Worm (Caenorhabditis elegans): Measurements from ENCODE around the gene bgnt-1.3.
A peak's percentile ranks its signal among the peaks of the same experiment; 100 is the strongest.

Gene bgnt-1.3

ce11 chrV:16211713-16212112 is 44.6 kb downstream of the bgnt-1.3 start:
- TF ChIP-seq zag-1 (tag; optimal IDR thresholded peaks at IDR 0.05) (no peak), nhr-43 (tag; optimal IDR thresholded peaks at IDR 0.05; ENCODE audit: poor library complexity, severe bottlenecking) (peak; percentile 26), nhr-25 (tag; optimal IDR thresholded peaks at IDR 0.05) (no peak), ama-1 (optimal IDR thresholded peaks at IDR 0.05) (no peak), daf-12 (tag; optimal IDR thresholded peaks at IDR 0.05) (no peak), aly-2 (tag; optimal IDR thresholded peaks at IDR 0.05) (no peak), ztf-4 (tag; optimal IDR thresholded peaks at IDR 0.05) (no peak), elt-1 (tag; optimal IDR thresholded peaks at IDR 0.05) (no peak), nhr-23 (tag; optimal IDR thresholded peaks at IDR 0.05) (no peak)

- TF ChIP-seq fkh-10 (GFP tag; optimal IDR thresholded peaks at IDR 0.05) (no peak), nhr-23 (tag; optimal IDR thresholded peaks at IDR 0.05) (no peak), lin-39 (tag; optimal IDR thresholded peaks at IDR 0.05) (no peak), R02D3.7 (tag; optimal IDR thresholded peaks at IDR 0.05) (no peak), nhr-28 (tag; optimal IDR thresholded peaks at IDR 0.05) (no peak), nfya-1 (tag; optimal IDR thresholded peaks at IDR 0.05; ENCODE audit: insufficient read depth) (no peak)
These were observed 45.9 kb downstream of the bgnt-1.3 start, which contains the start of gene F11A5.16 for ce11 chrV:16210257-16211002. TSS of gene F11A5.16 (plus strand) at chrV:16210952.

- TF ChIP-seq aly-2 (tag; optimal IDR thresholded peaks at IDR 0.05) = no peak
- no peak for TF ChIP-seq ama-1 (optimal IDR thresholded peaks at IDR 0.05)
- TF ChIP-seq ceh-28 (tag; optimal IDR thresholded peaks at IDR 0.05) = no peak
- no peak for TF ChIP-seq ceh-9 (tag; optimal IDR thresholded peaks at IDR 0.05)
- no peak for TF ChIP-seq ceh-82 (tag; optimal IDR thresholded peaks at IDR 0.05)
- no peak for TF ChIP-seq lsy-12 (tag; optimal IDR thresholded peaks at IDR 0.05)
- no peak for TF ChIP-seq unc-62 (GFP tag; optimal IDR thresholded peaks at IDR 0.05)
- no peak for TF ChIP-seq nhr-77 (tag; optimal IDR thresholded peaks at IDR 0.05)
- TF ChIP-seq nfya-1 (tag; optimal IDR thresholded peaks at IDR 0.05; ENCODE audit: insufficient read depth) = no peak
- no peak for TF ChIP-seq nhr-76 (tag; optimal IDR thresholded peaks at IDR 0.05)
- TF ChIP-seq lin-39 (tag; optimal IDR thresholded peaks at IDR 0.05) = no peak
- no peak for TF ChIP-seq elt-3 (tag; optimal IDR thresholded peaks at IDR 0.05)
- no peak for TF ChIP-seq fos-1 (tag; optimal IDR thresholded peaks at IDR 0.05)
- no peak for TF ChIP-seq unc-39 (tag; optimal IDR thresholded peaks at IDR 0.05)
- no peak for TF ChIP-seq nhr-23 (tag; optimal IDR thresholded peaks at IDR 0.05)
- TF ChIP-seq sea-2 (GFP tag; optimal IDR thresholded peaks at IDR 0.05) = no peak
These were observed 46.5 kb downstream of the bgnt-1.3 start, which contains the start of gene oac-15 for ce11 chrV:16209837-16210236. TSS of gene oac-15 (minus strand) at chrV:16209937.

- no peak for TF ChIP-seq fkh-10 (GFP tag; optimal IDR thresholded peaks at IDR 0.05)
- no peak for TF ChIP-seq unc-62 (GFP tag; optimal IDR thresholded peaks at IDR 0.05)
- no peak for TF ChIP-seq sea-2 (GFP tag; optimal IDR thresholded peaks at IDR 0.05)
- no peak for TF ChIP-seq nhr-12 (tag; optimal IDR thresholded peaks at IDR 0.05)
- TF ChIP-seq ceh-16 (tag; optimal IDR thresholded peaks at IDR 0.05) = no peak
- TF ChIP-seq lin-39 (tag; optimal IDR thresholded peaks at IDR 0.05) = no peak
- no peak for TF ChIP-seq ama-1 (optimal IDR thresholded peaks at IDR 0.05)
- no peak for TF ChIP-seq aly-2 (tag; optimal IDR thresholded peaks at IDR 0.05)
- TF ChIP-seq ceh-82 (tag; optimal IDR thresholded peaks at IDR 0.05) = no peak
- no peak for TF ChIP-seq zag-1 (tag; optimal IDR thresholded peaks at IDR 0.05)
- no peak for TF ChIP-seq nhr-28 (tag; optimal IDR thresholded peaks at IDR 0.05)
- TF ChIP-seq fkh-2 (tag; optimal IDR thresholded peaks at IDR 0.05) = no peak
- TF ChIP-seq nhr-67 (tag; optimal IDR thresholded peaks at IDR 0.05) = no peak
- TF ChIP-seq ztf-4 (tag; optimal IDR thresholded peaks at IDR 0.05) = no peak
- TF ChIP-seq fos-1 (tag; optimal IDR thresholded peaks at IDR 0.05) = no peak
These were observed 51.4 kb downstream of the bgnt-1.3 start, which contains the start of gene irld-26 for ce11 chrV:16204888-16205287. TSS of gene irld-26 (plus strand) at chrV:16205188.
